Worm (Caenorhabditis elegans) whole organism, mixed stage, embryonic: ENCODE data around the gene B0334.20.
A peak's percentile ranks its signal among the peaks of the same experiment; 100 is the strongest.

Source experiments
- M03D4.4 ChIP-seq: sonication (generic microtip); optimal IDR thresholded peaks from 2 replicates; lab custom pipeline; 2017; ENCODE audit warnings: mild to moderate bottlenecking, missing genetic modification characterization, missing compliant biosample characterization
- bed-3 ChIP-seq: fragments of 200-800 bp; sonication (Bioruptor generic); optimal IDR thresholded peaks from 3 replicates; lab custom pipeline; 2018; ENCODE audit warnings: mild to moderate bottlenecking, missing genetic modification characterization, moderate library complexity, missing compliant biosample characterization
- blmp-1 ChIP-seq: fragments of 150-350 bp; optimal IDR thresholded peaks from 2 replicates; lab custom pipeline; 2014; ENCODE audit warnings: missing biosample characterization, missing genetic modification characterization
- ceh-39 ChIP-seq: fragments of 150-350 bp; optimal IDR thresholded peaks from 2 replicates; lab custom pipeline; 2014; ENCODE audit warnings: missing biosample characterization, missing genetic modification characterization
- ceh-43 ChIP-seq: fragments of 200-800 bp; sonication (Bioruptor generic); optimal IDR thresholded peaks from 2 replicates; lab custom pipeline; 2018; ENCODE audit warnings: mild to moderate bottlenecking, missing genetic modification characterization, moderate library complexity, missing compliant biosample characterization
- ceh-83 ChIP-seq: fragments of 200-800 bp; sonication (Bioruptor generic); optimal IDR thresholded peaks from 2 replicates; lab custom pipeline; 2018; ENCODE audit warnings: mild to moderate bottlenecking, missing genetic modification characterization, missing compliant biosample characterization
- ces-1 ChIP-seq: fragments of 150-350 bp; optimal IDR thresholded peaks from 2 replicates; lab custom pipeline; 2014; ENCODE audit warnings: missing biosample characterization, missing genetic modification reagents, missing genetic modification characterization
- cnd-1 ChIP-seq: fragments of 200-800 bp; sonication (Bioruptor generic); optimal IDR thresholded peaks from 2 replicates; lab custom pipeline; 2018; ENCODE audit warnings: mild to moderate bottlenecking, missing genetic modification characterization, missing compliant biosample characterization
- drap-1 ChIP-seq: fragments of 200-800 bp; sonication (Bioruptor generic); optimal IDR thresholded peaks from 3 replicates; lab custom pipeline; 2018; ENCODE audit warnings: mild to moderate bottlenecking, missing genetic modification characterization, missing compliant biosample characterization
- elt-1 ChIP-seq: sonication (generic microtip); optimal IDR thresholded peaks from 2 replicates; lab custom pipeline; 2017; ENCODE audit warnings: missing genetic modification characterization, mild to moderate bottlenecking, missing compliant biosample characterization, antibody characterized with exemption, moderate library complexity, borderline replicate concordance; ENCODE audit not compliant: insufficient read depth
- elt-3 ChIP-seq: fragments of 150-350 bp; optimal IDR thresholded peaks from 2 replicates; lab custom pipeline; 2014; ENCODE audit warnings: missing biosample characterization, missing genetic modification characterization
- flh-1 ChIP-seq: fragments of 200-800 bp; sonication (Bioruptor generic); optimal IDR thresholded peaks from 2 replicates; lab custom pipeline; 2018; ENCODE audit warnings: mild to moderate bottlenecking, missing genetic modification characterization, moderate library complexity, missing compliant biosample characterization
- ham-2 ChIP-seq: fragments of 200-800 bp; sonication (Bioruptor generic); optimal IDR thresholded peaks from 2 replicates; lab custom pipeline; 2018; ENCODE audit warnings: mild to moderate bottlenecking, missing genetic modification characterization, missing compliant biosample characterization
- hlh-1 ChIP-seq: fragments of 150-350 bp; optimal IDR thresholded peaks from 2 replicates; lab custom pipeline; 2014; ENCODE audit warnings: missing biosample characterization, missing genetic modification reagents, missing genetic modification characterization
- lin-13 ChIP-seq: fragments of 150-350 bp; optimal IDR thresholded peaks from 2 replicates; lab custom pipeline; 2014; ENCODE audit warnings: missing biosample characterization, missing genetic modification characterization
- lin-32 ChIP-seq: fragments of 200-800 bp; sonication (Bioruptor generic); optimal IDR thresholded peaks from 2 replicates; lab custom pipeline; 2018; ENCODE audit warnings: mild to moderate bottlenecking, missing genetic modification characterization, missing compliant biosample characterization
- lsy-2 ChIP-seq: fragments of 150-350 bp; optimal IDR thresholded peaks from 2 replicates; lab custom pipeline; 2014; ENCODE audit warnings: missing biosample characterization, missing genetic modification characterization
- mab-5 ChIP-seq: fragments of 150-350 bp; optimal IDR thresholded peaks from 2 replicates; lab custom pipeline; 2014; ENCODE audit warnings: missing biosample characterization, missing genetic modification characterization
- mep-1 ChIP-seq: fragments of 150-350 bp; optimal IDR thresholded peaks from 2 replicates; lab custom pipeline; 2017; ENCODE audit warnings: missing biosample characterization, missing genetic modification reagents, missing genetic modification characterization, inconsistent platforms
- mls-2 ChIP-seq: sonication (generic microtip); optimal IDR thresholded peaks from 2 replicates; lab custom pipeline; 2016; ENCODE audit warnings: mild to moderate bottlenecking, missing genetic modification characterization, moderate library complexity, missing compliant biosample characterization
- nhr-12 ChIP-seq: fragments of 150-350 bp; optimal IDR thresholded peaks from 2 replicates; lab custom pipeline; 2014; ENCODE audit warnings: missing biosample characterization, missing genetic modification characterization
- nhr-2 ChIP-seq: fragments of 150-350 bp; optimal IDR thresholded peaks from 2 replicates; lab custom pipeline; 2014; ENCODE audit warnings: missing biosample characterization, missing genetic modification characterization
- nhr-237 ChIP-seq: fragments of 150-350 bp; optimal IDR thresholded peaks from 2 replicates; lab custom pipeline; 2014; ENCODE audit warnings: missing biosample characterization, missing genetic modification characterization
- nhr-28 ChIP-seq: fragments of 150-350 bp; optimal IDR thresholded peaks from 2 replicates; lab custom pipeline; 2014; ENCODE audit warnings: missing biosample characterization, missing genetic modification characterization
- nhr-76 ChIP-seq: sonication (generic microtip); optimal IDR thresholded peaks from 2 replicates; lab custom pipeline; 2017; ENCODE audit warnings: missing biosample characterization, missing genetic modification characterization
- pha-4 ChIP-seq: fragments of 150-350 bp; optimal IDR thresholded peaks from 2 replicates; lab custom pipeline; 2018; ENCODE audit warnings: missing biosample characterization, missing genetic modification reagents, missing genetic modification characterization
- sem-2 ChIP-seq: fragments of 200-800 bp; sonication (Bioruptor generic); optimal IDR thresholded peaks from 2 replicates; lab custom pipeline; 2018; ENCODE audit warnings: mild to moderate bottlenecking, missing genetic modification characterization, missing compliant biosample characterization
- snpc-4 ChIP-seq: fragments of 150-350 bp; optimal IDR thresholded peaks from 2 replicates; lab custom pipeline; 2014; ENCODE audit warnings: missing biosample characterization, missing genetic modification characterization
- sptf-1 ChIP-seq: sonication (generic microtip); optimal IDR thresholded peaks from 2 replicates; lab custom pipeline; 2017; ENCODE audit warnings: mild to moderate bottlenecking, missing genetic modification characterization, moderate library complexity, missing compliant biosample characterization
- tbx-8 ChIP-seq: fragments of 200-800 bp; sonication (Bioruptor generic); optimal IDR thresholded peaks from 2 replicates; lab custom pipeline; 2018; ENCODE audit warnings: mild to moderate bottlenecking, missing genetic modification characterization, moderate library complexity, missing compliant biosample characterization
- unc-120 ChIP-seq: sonication (generic microtip); optimal IDR thresholded peaks from 2 replicates; lab custom pipeline; 2017; ENCODE audit warnings: missing genetic modification characterization, missing compliant biosample characterization; ENCODE audit not compliant: poor library complexity, severe bottlenecking
- unc-39 ChIP-seq: fragments of 150-350 bp; optimal IDR thresholded peaks from 2 replicates; lab custom pipeline; 2014; ENCODE audit warnings: missing biosample characterization, missing genetic modification characterization
- unc-62 ChIP-seq: fragments of 150-350 bp; optimal IDR thresholded peaks from 2 replicates; lab custom pipeline; 2014; ENCODE audit warnings: missing biosample characterization, missing genetic modification reagents, missing genetic modification characterization
- zip-8 ChIP-seq: fragments of 150-350 bp; optimal IDR thresholded peaks from 2 replicates; lab custom pipeline; 2014; ENCODE audit warnings: missing biosample characterization, missing genetic modification characterization
- ztf-11 ChIP-seq: fragments of 150-350 bp; optimal IDR thresholded peaks from 2 replicates; lab custom pipeline; 2014; ENCODE audit warnings: missing biosample characterization, missing genetic modification characterization

Gene B0334.20

ce11 chrII:11469574-11470108 lies 30.6 kb downstream of the B0334.20 start, which contains the start of gene cisd-1:
TSS of gene cisd-1 (minus strand) at chrII:11469624.
- no peak for TF ChIP-seq mep-1 (tag; lab: Kevin White, UChicago)
- no peak for TF ChIP-seq ces-1 (GFP tag; lab: Kevin White, UChicago)
- no peak for TF ChIP-seq unc-62 (GFP tag; lab: Kevin White, UChicago)
- TF ChIP-seq zip-8 (tag; lab: Kevin White, UChicago), result no peak
- TF ChIP-seq ceh-83 (GFP tag; lab: Kevin White, UChicago), result no peak
- TF ChIP-seq pha-4 (tag; lab: Kevin White, UChicago), result no peak
- TF ChIP-seq unc-120 (tag; lab: Kevin White, UChicago), result no peak
- TF ChIP-seq lin-32, result no peak
- TF ChIP-seq elt-1 (tag; lab: Kevin White, UChicago), result no peak
- TF ChIP-seq ztf-11, result no peak
- TF ChIP-seq lin-13 (tag; lab: Kevin White, UChicago), result no peak
- TF ChIP-seq cnd-1 (tag; lab: Kevin White, UChicago), result no peak
- TF ChIP-seq hlh-1, result no peak
- TF ChIP-seq sptf-1 (tag; lab: Kevin White, UChicago), result no peak
- no peak for TF ChIP-seq nhr-237 (tag; lab: Kevin White, UChicago)
- no peak for TF ChIP-seq blmp-1 (tag; lab: Kevin White, UChicago)
- no peak for TF ChIP-seq flh-1

ce11 chrII:11467541-11467940 lies 32.7 kb downstream of the B0334.20 start, which contains the start of gene klp-17:
TSS of gene klp-17 (minus strand) at chrII:11467641.
- TF ChIP-seq ham-2 (GFP tag; lab: Kevin White, UChicago), result no peak
- TF ChIP-seq zip-8 (tag; lab: Kevin White, UChicago), result no peak
- TF ChIP-seq nhr-12, result no peak
- no peak for TF ChIP-seq sptf-1 (tag; lab: Kevin White, UChicago)
- TF ChIP-seq tbx-8, result no peak
- TF ChIP-seq lin-13 (tag; lab: Kevin White, UChicago), result no peak
- no peak for TF ChIP-seq flh-1
- no peak for TF ChIP-seq bed-3
- no peak for TF ChIP-seq nhr-2 (tag; lab: Kevin White, UChicago)
- no peak for TF ChIP-seq hlh-1
- no peak for TF ChIP-seq lsy-2
- no peak for TF ChIP-seq mab-5 (tag; lab: Kevin White, UChicago)
- no peak for TF ChIP-seq mls-2 (tag; lab: Kevin White, UChicago)
- TF ChIP-seq sem-2 (GFP tag; lab: Kevin White, UChicago), result no peak
- TF ChIP-seq ces-1 (GFP tag; lab: Kevin White, UChicago), result no peak
- TF ChIP-seq ceh-43 (GFP tag; lab: Kevin White, UChicago), result no peak
- TF ChIP-seq ztf-11, result no peak
- no peak for TF ChIP-seq drap-1 (GFP tag; lab: Kevin White, UChicago)

ce11 chrII:11464427-11464944 lies 35.8 kb downstream of the B0334.20 start, which contains the start of the genes aars-1 and rga-1:
TSS of gene aars-1 (minus strand) at chrII:11464497.
TSS of gene rga-1 (plus strand) at chrII:11464894.
- TF ChIP-seq unc-62 (GFP tag; lab: Kevin White, UChicago) (peak; percentile 20), flh-1 (no peak), lin-13 (tag; lab: Kevin White, UChicago) (no peak), nhr-237 (tag; lab: Kevin White, UChicago) (no peak), sptf-1 (tag; lab: Kevin White, UChicago) (no peak), elt-3 (tag; lab: Kevin White, UChicago) (no peak), nhr-12 (no peak), elt-1 (tag; lab: Kevin White, UChicago) (no peak), tbx-8 (no peak), mep-1 (tag; lab: Kevin White, UChicago) (no peak), ceh-83 (GFP tag; lab: Kevin White, UChicago) (no peak), ceh-43 (GFP tag; lab: Kevin White, UChicago) (no peak), lin-32 (no peak), mls-2 (tag; lab: Kevin White, UChicago) (no peak), nhr-28 (tag; lab: Kevin White, UChicago) (no peak), sem-2 (GFP tag; lab: Kevin White, UChicago) (no peak), cnd-1 (tag; lab: Kevin White, UChicago) (no peak), ceh-39 (tag; lab: Kevin White, UChicago) (no peak), nhr-76 (tag; lab: Kevin White, UChicago) (no peak), pha-4 (tag; lab: Kevin White, UChicago) (peak; percentile 38), lsy-2 (peak; percentile 52), bed-3 (no peak), hlh-1 (no peak), ztf-11 (no peak), ham-2 (GFP tag; lab: Kevin White, UChicago) (peak; percentile 41), ces-1 (GFP tag; lab: Kevin White, UChicago) (peak; percentile 11), unc-39 (tag; lab: Kevin White, UChicago) (no peak), mab-5 (tag; lab: Kevin White, UChicago) (no peak), unc-120 (tag; lab: Kevin White, UChicago) (no peak), snpc-4 (no peak), M03D4.4 (no peak), nhr-2 (tag; lab: Kevin White, UChicago) (no peak), zip-8 (tag; lab: Kevin White, UChicago) (no peak), drap-1 (GFP tag; lab: Kevin White, UChicago) (no peak), blmp-1 (tag; lab: Kevin White, UChicago) (peak; percentile 43)
